Fruit fly (Drosophila melanogaster) whole organism, adult: ENCODE results near the gene Ir7e.

Source experiments
- CG1620 ChIP-seq: fragments of 200-800 bp; sonication (Bioruptor generic); optimal IDR thresholded peaks from 2 replicates; lab custom pipeline; 2016; ENCODE audit warnings: missing biosample characterization, missing genetic modification characterization
- CG33017 ChIP-seq: fragments of 200-800 bp; sonication (Bioruptor generic); optimal IDR thresholded peaks from 2 replicates; lab custom pipeline; 2018; ENCODE audit warnings: missing biosample characterization, mild to moderate bottlenecking, missing genetic modification characterization, moderate library complexity
- CG7101 ChIP-seq: fragments of 200-800 bp; sonication (Bioruptor generic); optimal IDR thresholded peaks from 2 replicates; lab custom pipeline; 2018; ENCODE audit warnings: missing biosample characterization, mild to moderate bottlenecking, missing genetic modification characterization, moderate library complexity
- cic ChIP-seq: fragments of 200-800 bp; sonication (Bioruptor generic); optimal IDR thresholded peaks from 2 replicates; lab custom pipeline; 2017; ENCODE audit warnings: missing biosample characterization, mild to moderate bottlenecking, missing genetic modification characterization, moderate library complexity
- pad ChIP-seq: fragments of 200-800 bp; sonication (Bioruptor generic); optimal IDR thresholded peaks from 3 replicates; lab custom pipeline; 2017; ENCODE audit warnings: missing biosample characterization, missing genetic modification characterization, mild to moderate bottlenecking, moderate library complexity, missing genetic modification reagents
- tj ChIP-seq: fragments of 200-800 bp; sonication (Bioruptor generic); optimal IDR thresholded peaks from 3 replicates; lab custom pipeline; 2017; ENCODE audit warnings: missing biosample characterization, mild to moderate bottlenecking, missing genetic modification characterization, moderate library complexity

DNA sequence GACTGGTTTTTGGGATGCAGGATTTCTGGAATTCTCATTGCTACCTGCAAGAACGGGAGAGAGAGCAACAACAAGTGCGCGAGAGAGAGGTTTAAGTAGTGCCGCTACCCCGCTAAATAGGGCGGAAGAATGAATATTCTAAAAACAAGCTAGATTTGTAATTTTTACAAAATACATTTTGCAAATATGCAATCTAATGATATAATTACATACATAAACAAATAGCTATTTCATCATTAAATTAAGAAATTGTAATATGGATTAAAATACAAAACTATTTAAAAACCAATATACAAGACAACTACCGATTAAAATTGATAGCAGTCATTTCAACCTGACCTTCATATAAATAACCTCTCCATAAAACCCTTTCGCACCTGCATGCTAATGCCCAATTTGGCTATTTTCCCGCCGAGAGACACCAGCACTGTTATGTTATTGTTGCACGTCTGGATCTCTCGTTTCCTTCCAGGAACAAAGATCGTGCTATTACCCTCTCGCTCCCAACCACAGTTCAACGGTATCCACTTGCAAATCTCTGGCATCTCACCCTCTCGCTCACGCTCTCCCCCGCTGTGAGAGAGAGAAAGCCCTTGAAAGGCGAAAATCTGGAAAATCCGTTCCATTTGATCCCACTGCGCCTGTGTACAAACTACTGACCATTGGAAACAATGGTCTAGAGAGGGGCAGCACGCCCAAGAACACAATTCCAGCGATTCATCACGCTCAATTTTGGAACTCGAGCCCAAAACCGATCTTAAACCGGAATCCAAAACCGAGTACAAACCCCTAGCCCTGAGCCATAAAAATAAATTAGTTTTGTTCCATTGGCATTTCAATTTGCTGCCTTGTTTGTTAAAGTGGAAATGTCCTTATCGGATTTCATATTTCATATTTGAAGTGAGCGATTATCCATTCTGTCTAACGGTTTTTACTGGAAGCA is 10.4 kb upstream of the Ir7e start, which contains the start of gene Nek2:
- TF ChIP-seq tj: no peak
- peak; percentile 93 for TF ChIP-seq pad (GFP tag; lab: Kevin White, UChicago)
- TF ChIP-seq CG1620 (GFP tag; lab: Kevin White, UChicago): no peak
- TF ChIP-seq cic: no peak
- no peak for TF ChIP-seq CG7101 (tag; lab: Kevin White, UChicago)
- no peak for TF ChIP-seq CG33017 (tag; lab: Kevin White, UChicago)
